Worm (Caenorhabditis elegans): ENCODE data around the gene sel-11.

ce11 chrV:11773420-11773819 lies 6.3 kb downstream of the sel-11 start, which contains the start of gene bus-18:
- TF ChIP-seq flt-1 (GFP tag; IDR thresholded peaks at IDR 0.05) (no peak), tab-1 (GFP tag; IDR thresholded peaks at IDR 0.05) (no peak), T22C8.4 (GFP tag; IDR thresholded peaks at IDR 0.05) (no peak), klf-2 (GFP tag; conservative IDR thresholded peaks at IDR 0.05) (no peak)
